Fruit fly (Drosophila melanogaster): ENCODE data around the gene CG7483.

DNA sequence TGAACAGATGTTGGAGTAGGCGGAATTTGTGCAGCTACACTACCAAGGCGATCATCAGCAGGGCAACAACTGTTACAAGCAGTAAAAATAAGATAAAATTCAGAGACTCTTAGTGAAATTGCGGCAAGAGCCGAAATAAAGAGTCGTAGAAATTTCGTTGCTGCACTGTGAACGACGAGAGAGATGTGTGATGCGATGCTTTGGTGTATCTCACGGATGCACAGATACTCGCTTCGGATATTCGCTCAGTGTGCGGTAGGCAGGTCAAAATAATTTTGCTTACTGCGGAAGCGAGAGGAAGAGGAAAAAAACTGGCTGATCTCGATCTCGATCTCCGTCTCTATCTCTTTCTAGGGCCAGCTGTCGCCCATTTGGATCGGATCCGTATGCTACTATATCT lies 24.2 kb upstream of the CG7483 start:
- TF ChIP-seq dsf (GFP tag; optimal IDR thresholded peaks at IDR 0.05; ENCODE audit: borderline replicate concordance) (no peak), Hr83 (GFP tag; optimal IDR thresholded peaks at IDR 0.05; ENCODE audit: poor library complexity, severe bottlenecking) (no peak), Hr78 (GFP tag; optimal IDR thresholded peaks at IDR 0.05) (no peak), tai (GFP tag; optimal IDR thresholded peaks at IDR 0.05) (no peak), GATAd (GFP tag; optimal IDR thresholded peaks at IDR 0.05) (no peak), psq (GFP tag; optimal IDR thresholded peaks at IDR 0.05) (no peak), br (GFP tag; optimal IDR thresholded peaks at IDR 0.05) (no peak), Rel (GFP tag; optimal IDR thresholded peaks at IDR 0.05) (no peak), Rel (tag; optimal IDR thresholded peaks at IDR 0.05) (no peak), Myc (optimal IDR thresholded peaks at IDR 0.05) (no peak), Abd-B (GFP tag; optimal IDR thresholded peaks at IDR 0.05) (no peak)
